Fruit fly (Drosophila melanogaster): ENCODE results near the gene CG9147.
A peak's percentile ranks its signal among the peaks of the same experiment; 100 is the strongest.

The CG9147 gene

dm6 chr2L:6098479-6099269, 32.9 kb downstream of the CG9147 start, which contains the start of gene CG9175 (continued):
- TF ChIP-seq ara (GFP tag; IDR thresholded peaks at IDR 0.05) (no peak), az2 (GFP tag; optimal IDR thresholded peaks at IDR 0.05) (no peak), sim (GFP tag; IDR thresholded peaks at IDR 0.05) (no peak), CG6254 (GFP tag; optimal IDR thresholded peaks at IDR 0.05) (no peak), inv (GFP tag; IDR thresholded peaks at IDR 0.05; ENCODE audit: partially characterized antibody) (peak; percentile 94), hbn (GFP tag; IDR thresholded peaks at IDR 0.05; ENCODE audit: partially characterized antibody) (peak; percentile 98), CG18599 (GFP tag; optimal IDR thresholded peaks at IDR 0.05) (peak; percentile 32), Myb (GFP tag; optimal IDR thresholded peaks at IDR 0.05) (peak; percentile 68), CG8388 (GFP tag; optimal IDR thresholded peaks at IDR 0.05) (peak; percentile 40), BEAF-32 (GFP tag; optimal IDR thresholded peaks at IDR 0.05) (peak; percentile 99), insv (GFP tag; optimal IDR thresholded peaks at IDR 0.05) (peak in 1 of 2 experiments; percentile 31), ham (GFP tag; IDR thresholded peaks at IDR 0.05) (no peak), Dp (GFP tag; optimal IDR thresholded peaks at IDR 0.05) (peak; percentile 61), zfh2 (GFP tag; optimal IDR thresholded peaks at IDR 0.05) (peak; percentile 41), CG7556 (GFP tag; optimal IDR thresholded peaks at IDR 0.05) (peak; percentile 2), YL-1 (GFP tag; optimal IDR thresholded peaks at IDR 0.05) (peak; percentile 94), ewg (GFP tag; optimal IDR thresholded peaks at IDR 0.05) (peak; percentile 20), sr (GFP tag; IDR thresholded peaks at IDR 0.05) (no peak), yki (optimal IDR thresholded peaks at IDR 0.05) (no peak), aop (GFP tag; IDR thresholded peaks at IDR 0.05) (no peak), CG7839 (tag; optimal IDR thresholded peaks at IDR 0.05) (peak; percentile 29), CG12236 (GFP tag; optimal IDR thresholded peaks at IDR 0.05) (no peak), dpn (GFP tag; optimal IDR thresholded peaks at IDR 0.05) (peak; percentile 40 to 45), Drgx (GFP tag; IDR thresholded peaks at IDR 0.05) (0 out of 2 replicates have a peak, but pooled peaks have one; percentile 24), CG5180 (GFP tag; optimal IDR thresholded peaks at IDR 0.05) (no peak), CG10321 (GFP tag; IDR thresholded peaks at IDR 0.05) (no peak), Sry-δ (GFP tag; optimal IDR thresholded peaks at IDR 0.05) (peak; percentile 99), Sin3A (optimal IDR thresholded peaks at IDR 0.05) (peak; percentile 73), CG9727 (GFP tag; optimal IDR thresholded peaks at IDR 0.05) (peak; percentile 38), CG13296 (GFP tag; optimal IDR thresholded peaks at IDR 0.05) (no peak), CHES-1-like (GFP tag; optimal IDR thresholded peaks at IDR 0.05) (peak; percentile 89), Hr51 (GFP tag; optimal IDR thresholded peaks at IDR 0.05) (peak; percentile 2 to 42), D (optimal IDR thresholded peaks at IDR 0.05) (peak; percentile 58), D (GFP tag; optimal IDR thresholded peaks at IDR 0.05) (no peak), croc (GFP tag; conservative IDR thresholded peaks at IDR 0.05) (no peak), CG9797 (GFP tag; optimal IDR thresholded peaks at IDR 0.05) (peak; percentile 57), sc (optimal IDR thresholded peaks at IDR 0.05) (no peak), sc (GFP tag; optimal IDR thresholded peaks at IDR 0.05) (no peak), hb (GFP tag; IDR thresholded peaks at IDR 0.05; ENCODE audit: partially characterized antibody) (peak; percentile 93), peb (GFP tag; IDR thresholded peaks at IDR 0.05) (no peak), ttk (GFP tag; IDR thresholded peaks at IDR 0.05) (no peak), B-H2 (GFP tag; optimal IDR thresholded peaks at IDR 0.05) (peak; percentile 65), wdn (GFP tag; IDR thresholded peaks at IDR 0.05) (no peak), HmgZ (tag; optimal IDR thresholded peaks at IDR 0.05) (peak; percentile 91), NK7.1 (GFP tag; optimal IDR thresholded peaks at IDR 0.05) (no peak), lab (GFP tag; optimal IDR thresholded peaks at IDR 0.05) (peak; percentile 67), CG6272 (GFP tag; IDR thresholded peaks at IDR 0.05) (no peak; the same call in 1 of the 2 replicates), eve (GFP tag; optimal IDR thresholded peaks at IDR 0.05) (no peak), bsh (GFP tag; optimal IDR thresholded peaks at IDR 0.05) (peak in 1 of 2 experiments; percentile 24)

All from whole organism, embryonic.